Fruit fly (Drosophila melanogaster): ENCODE data around the gene CG13786.
A peak's percentile ranks its signal among the peaks of the same experiment; 100 is the strongest.

DNA sequence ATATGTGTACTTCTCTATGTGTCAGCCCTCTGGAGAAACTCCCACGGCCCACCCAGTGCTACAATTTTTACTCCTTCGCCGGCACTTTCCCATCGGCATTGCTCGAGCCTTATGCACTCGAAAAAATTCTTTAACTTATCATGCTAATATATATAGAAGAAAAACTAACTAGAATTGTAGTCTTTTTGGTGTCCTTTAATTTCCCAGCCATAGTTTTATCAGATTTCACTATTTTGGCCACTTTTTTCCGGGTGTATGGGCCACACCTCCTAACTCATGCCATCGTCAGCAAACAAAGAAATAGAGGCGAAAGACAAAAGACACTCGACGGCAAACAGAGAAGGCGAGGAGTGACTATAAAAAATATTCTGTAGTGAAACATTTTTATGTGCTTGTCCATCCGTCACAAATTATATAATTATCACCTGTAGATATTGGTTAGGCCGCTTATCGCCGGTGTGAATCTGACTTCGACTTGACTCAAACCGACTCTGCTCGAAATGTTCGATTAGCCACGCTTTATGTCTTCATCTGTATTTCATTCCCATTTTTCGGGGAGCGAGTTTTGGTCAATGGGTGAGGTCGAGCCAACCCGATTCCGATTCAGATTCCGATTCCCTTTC lies 46.1 kb upstream of the CG13786 start:
- TF ChIP-seq lz (GFP tag; optimal IDR thresholded peaks at IDR 0.05) (no peak), Hr39 (GFP tag; optimal IDR thresholded peaks at IDR 0.05) (no peak), Eip78C (GFP tag) (peak; percentile 33), esn (GFP tag; optimal IDR thresholded peaks at IDR 0.05) (no peak), CG1621 (tag; optimal IDR thresholded peaks at IDR 0.05) (no peak), CG11762 (GFP tag; optimal IDR thresholded peaks at IDR 0.05; ENCODE audit: insufficient read depth) (no peak), CG10631 (GFP tag; optimal IDR thresholded peaks at IDR 0.05) (no peak), CG11902 (GFP tag; optimal IDR thresholded peaks at IDR 0.05) (no peak), svp (GFP tag) (peak; percentile 48)

Data from whole organism, prepupa.